Worm (Caenorhabditis elegans) whole organism, L4/young adult: ENCODE data around the gene T15B12.1.
A peak's percentile ranks its signal among the peaks of the same experiment; 100 is the strongest.

ENCODE experiments used
- W03F9.2 ChIP-seq: fragments of 150-350 bp; optimal IDR thresholded peaks from 2 replicates; lab custom pipeline; 2014; ENCODE audit warnings: missing biosample characterization, missing genetic modification characterization
- dao-5 ChIP-seq: sonication (generic microtip); optimal IDR thresholded peaks from 2 replicates; lab custom pipeline; 2016; ENCODE audit warnings: missing genotype, missing genetic modification characterization, moderate library complexity, missing compliant biosample characterization
- him-1 ChIP-seq: sonication (generic microtip); optimal IDR thresholded peaks from 2 replicates; lab custom pipeline; 2016; ENCODE audit warnings: missing genotype, missing genetic modification reagents, missing genetic modification characterization, missing compliant biosample characterization

Gene T15B12.1

DNA sequence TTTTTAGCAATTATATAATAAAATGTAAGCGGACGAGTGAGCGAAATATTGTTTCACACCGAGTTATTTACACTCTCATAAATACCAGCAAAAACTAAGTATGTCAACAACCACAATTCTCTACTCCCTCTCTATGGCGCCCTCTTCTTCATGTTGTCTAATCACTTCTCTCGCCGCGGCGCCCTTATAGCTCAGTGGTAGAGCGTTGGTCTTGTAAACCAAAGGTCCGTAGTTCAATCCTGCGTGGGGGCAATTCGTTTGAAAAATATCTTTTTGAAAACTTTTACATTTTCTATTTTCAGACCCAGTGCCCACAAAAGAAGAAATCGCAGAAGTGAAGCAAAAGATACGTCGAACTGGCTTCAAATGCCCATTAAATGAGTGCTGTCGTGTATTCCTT lies 17.7 kb downstream of the T15B12.1 start:
- TF ChIP-seq him-1: peak; percentile 53
- TF ChIP-seq W03F9.2 (tag; lab: Kevin White, UChicago): peak; percentile 23
- peak; percentile 66 for TF ChIP-seq dao-5 (tag; lab: Kevin White, UChicago)

DNA sequence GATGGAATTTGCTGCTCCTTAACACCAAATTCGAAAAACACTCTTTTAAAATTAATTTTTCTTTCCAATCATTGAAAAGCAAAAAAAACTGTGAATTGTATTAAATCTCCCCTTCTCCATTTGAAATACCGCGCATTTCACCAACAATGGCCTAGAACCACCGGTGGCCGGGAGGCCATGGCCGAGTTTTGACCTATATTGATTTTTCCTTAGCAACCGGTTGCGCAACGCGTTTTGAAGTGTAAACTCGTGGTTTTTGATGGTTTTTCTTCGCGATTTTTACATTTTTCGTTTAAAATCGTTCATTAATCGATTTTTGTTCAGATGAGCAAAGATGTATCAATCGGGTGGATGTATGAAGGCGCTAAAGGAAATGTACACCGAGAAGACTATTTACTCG lies 20.3 kb downstream of the T15B12.1 start, which contains the start of gene mog-3:
Gene mog-3 (plus strand): TSS at position 319 of the 400 bp plus-strand sequence.
- TF ChIP-seq him-1 (no peak), dao-5 (tag; lab: Kevin White, UChicago) (no peak), W03F9.2 (tag; lab: Kevin White, UChicago) (no peak)

DNA sequence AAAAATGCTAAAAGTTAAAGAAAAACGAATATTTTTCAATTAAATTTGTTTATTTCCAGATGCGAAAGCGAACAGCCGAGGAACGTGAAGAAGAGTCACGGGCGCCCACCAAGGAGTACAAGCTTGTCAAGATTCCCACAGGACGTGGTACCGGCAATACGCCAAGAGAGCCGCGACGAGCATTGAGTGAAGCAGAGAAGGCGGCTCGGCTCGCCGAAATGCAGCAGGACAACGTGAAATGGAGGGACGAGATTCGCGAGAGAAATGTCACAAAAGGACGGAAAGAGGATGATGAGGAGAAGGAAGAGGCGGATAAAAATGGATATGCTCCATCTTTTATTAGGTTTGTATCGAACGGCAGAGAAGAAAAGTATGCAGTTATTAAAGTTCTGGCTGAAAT lies 22.4 kb downstream of the T15B12.1 start:
- TF ChIP-seq dao-5 (tag; lab: Kevin White, UChicago) (no peak), W03F9.2 (tag; lab: Kevin White, UChicago) (no peak), him-1 (no peak)

DNA sequence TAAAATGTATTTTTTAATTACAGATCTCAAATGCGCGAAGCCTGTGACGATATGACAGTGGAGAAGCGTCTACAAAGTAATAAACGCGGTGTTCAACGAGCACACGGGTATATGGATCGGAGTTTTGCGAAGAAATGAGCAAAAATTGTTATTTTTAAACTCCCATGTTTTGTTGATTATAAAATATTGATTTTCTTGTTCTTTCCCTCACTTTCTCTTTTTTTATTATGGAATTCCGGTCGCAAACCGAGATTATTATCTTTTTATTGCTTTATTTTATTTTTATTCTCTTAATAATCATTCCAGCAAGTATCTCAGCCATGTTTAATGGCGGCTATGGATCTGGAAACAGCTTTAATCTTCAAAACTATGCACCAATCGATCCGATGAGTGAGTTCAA lies 23.0 kb downstream of the T15B12.1 start, which contains the start of gene pqe-1:
Gene pqe-1 (plus strand): TSS at position 301 of the 400 bp plus-strand sequence.
- TF ChIP-seq W03F9.2 (tag; lab: Kevin White, UChicago): no peak
- TF ChIP-seq him-1: no peak
- TF ChIP-seq dao-5 (tag; lab: Kevin White, UChicago): no peak

DNA sequence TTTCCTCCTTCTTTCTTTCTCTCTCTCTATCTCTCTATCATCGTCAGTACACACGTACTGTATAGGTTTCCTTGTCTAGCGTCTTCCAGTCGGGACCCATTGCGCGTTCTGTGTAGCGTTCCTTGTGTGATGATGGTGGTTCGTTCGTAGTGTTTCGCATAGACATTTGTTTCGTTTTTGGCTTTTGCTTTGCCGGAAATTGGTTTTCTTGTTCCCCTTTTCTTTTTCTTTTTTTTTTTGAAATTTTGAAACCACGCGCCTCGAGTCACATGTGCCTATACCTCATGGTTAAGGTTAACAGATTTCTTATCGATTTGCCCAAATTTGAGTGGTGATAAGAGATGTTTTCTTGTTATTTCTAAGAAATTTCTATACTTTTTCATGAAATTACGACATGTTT lies 30.6 kb downstream of the T15B12.1 start:
- TF ChIP-seq dao-5 (tag; lab: Kevin White, UChicago) (no peak), W03F9.2 (tag; lab: Kevin White, UChicago) (no peak)

DNA sequence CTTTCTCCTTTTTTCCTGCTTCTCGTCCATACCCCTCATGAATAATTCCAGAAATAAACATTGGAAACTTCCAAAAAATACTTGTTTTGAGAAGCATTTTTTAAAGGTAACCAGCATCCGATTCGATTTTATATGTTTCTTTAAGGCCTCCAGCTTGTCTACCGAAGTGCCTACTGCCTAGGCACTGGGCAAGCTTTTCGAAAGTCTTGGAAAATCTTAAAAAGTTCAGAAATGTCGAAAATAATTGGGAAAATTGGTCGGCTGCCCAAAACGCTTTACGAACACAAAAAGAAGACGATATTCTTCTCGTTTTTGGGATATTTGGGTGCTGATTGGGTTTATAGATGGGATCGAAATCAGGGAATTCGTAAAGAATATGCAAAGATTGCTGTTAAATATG lies 33.7 kb downstream of the T15B12.1 start, which contains the start of gene F52C9.3:
Gene F52C9.3 (plus strand): TSS at position 225 of the 400 bp plus-strand sequence.
- TF ChIP-seq dao-5 (tag; lab: Kevin White, UChicago) (no peak), W03F9.2 (tag; lab: Kevin White, UChicago) (no peak), him-1 (no peak)

DNA sequence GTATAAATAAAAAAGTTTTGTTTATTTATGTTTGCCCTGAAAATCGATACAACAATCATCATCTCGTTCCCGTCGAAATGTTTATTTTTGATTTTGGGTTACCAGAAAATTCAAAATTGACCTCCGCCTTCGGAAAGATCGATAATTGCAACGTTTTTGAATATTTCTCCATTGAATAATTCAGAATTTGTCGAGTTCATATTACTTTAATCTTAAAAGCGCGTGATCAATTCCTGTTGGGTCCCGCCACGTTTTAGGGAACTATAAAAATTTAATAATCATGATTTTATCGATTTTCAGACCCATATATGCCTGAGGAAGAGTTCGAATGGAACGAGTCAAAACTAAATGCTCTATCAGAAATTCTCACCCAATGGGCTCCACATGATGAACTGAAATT lies 38.3 kb downstream of the T15B12.1 start, which contains the start of gene sorf-2:
Gene sorf-2 (plus strand): TSS at position 301 of the 400 bp plus-strand sequence.
- TF ChIP-seq W03F9.2 (tag; lab: Kevin White, UChicago): no peak
- TF ChIP-seq dao-5 (tag; lab: Kevin White, UChicago): no peak
- no peak for TF ChIP-seq him-1

DNA sequence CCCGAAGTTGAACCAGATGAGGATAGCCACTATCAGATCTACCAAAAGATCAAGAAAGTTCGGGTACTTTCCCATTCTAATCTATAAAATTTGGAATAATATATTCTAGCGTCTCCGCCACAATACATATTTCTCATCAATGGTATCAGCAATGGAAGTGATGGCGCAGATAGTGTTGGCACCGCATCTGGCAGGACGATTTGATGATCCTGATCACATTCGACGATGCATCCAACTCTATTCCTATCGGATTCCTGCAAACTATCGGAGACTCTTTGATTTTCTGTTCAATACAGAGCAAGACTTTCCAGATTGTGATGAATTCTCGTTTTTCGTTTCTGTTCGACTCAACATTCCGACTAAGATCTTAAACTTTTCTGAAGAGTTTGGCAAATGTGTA lies 41.4 kb downstream of the T15B12.1 start:
- TF ChIP-seq him-1 (no peak), W03F9.2 (tag; lab: Kevin White, UChicago) (no peak), dao-5 (tag; lab: Kevin White, UChicago) (no peak)

DNA sequence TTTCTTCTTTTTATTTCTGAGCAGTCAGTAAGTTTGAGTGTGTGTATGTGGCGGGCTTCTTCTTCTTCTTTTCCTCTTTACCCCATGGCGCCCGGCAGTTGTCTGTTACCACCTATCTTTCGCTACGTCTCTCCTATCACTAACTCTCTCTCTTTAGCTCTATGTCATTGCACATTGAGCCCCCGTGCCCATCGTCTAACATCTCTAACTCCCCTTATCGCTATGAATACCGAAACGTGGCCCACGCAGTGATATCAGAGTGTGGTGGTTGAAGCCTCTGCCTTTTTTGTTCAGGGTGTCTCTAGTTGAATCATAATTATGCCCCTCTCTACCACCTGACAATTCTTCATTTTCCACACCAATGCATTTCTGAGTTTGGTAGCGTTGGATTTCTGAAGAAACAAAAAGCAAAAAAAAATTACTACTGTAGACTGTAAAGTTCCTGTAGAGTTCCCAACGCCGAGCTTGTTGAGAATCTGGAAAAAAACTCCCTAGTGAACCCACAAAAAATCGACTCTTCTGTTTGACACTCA lies 46.6 kb downstream of the T15B12.1 start:
- TF ChIP-seq W03F9.2 (tag; lab: Kevin White, UChicago) (no peak), him-1 (no peak), dao-5 (tag; lab: Kevin White, UChicago) (no peak)

DNA sequence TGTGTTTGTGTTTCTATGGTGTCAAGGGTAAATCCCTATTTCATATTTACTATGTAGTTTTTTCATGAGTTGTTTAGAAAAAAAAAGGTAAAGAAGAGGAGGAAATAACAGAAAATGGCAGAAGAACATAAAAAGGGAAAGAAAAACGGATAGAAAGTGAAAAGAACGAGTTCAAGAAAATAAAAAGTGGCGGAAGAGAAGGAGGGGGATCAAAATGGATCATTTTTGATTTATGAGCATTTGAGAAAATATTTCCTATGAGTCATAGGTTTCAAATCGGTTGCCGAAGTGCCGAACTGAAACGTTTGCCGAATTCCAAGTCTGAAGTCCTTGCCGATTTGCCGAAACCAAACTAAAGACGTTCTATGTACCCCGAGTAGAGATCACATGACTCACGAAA lies 50.8 kb downstream of the T15B12.1 start:
- TF ChIP-seq dao-5 (tag; lab: Kevin White, UChicago) (no peak), W03F9.2 (tag; lab: Kevin White, UChicago) (no peak), him-1 (no peak)

DNA sequence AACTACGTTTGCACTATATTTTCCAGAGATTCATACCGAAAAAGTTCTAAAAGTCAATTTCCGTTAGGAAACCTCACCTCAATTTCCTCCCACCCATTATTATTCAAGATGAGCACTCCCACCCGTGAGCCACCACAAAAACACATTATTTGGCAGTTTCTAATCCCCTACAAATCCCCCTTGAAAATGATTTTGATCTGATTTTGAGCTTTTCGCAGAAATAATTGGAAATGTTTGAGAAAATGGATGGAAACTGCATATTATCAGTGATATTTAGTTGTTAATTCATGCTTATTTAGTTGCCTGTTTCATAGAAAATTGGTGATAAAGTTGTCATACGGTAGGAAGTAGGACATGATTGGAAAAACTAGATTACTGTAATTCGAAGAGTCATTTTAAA lies 52.6 kb downstream of the T15B12.1 start:
- TF ChIP-seq W03F9.2 (tag; lab: Kevin White, UChicago): no peak
- TF ChIP-seq dao-5 (tag; lab: Kevin White, UChicago): no peak
- TF ChIP-seq him-1: no peak

DNA sequence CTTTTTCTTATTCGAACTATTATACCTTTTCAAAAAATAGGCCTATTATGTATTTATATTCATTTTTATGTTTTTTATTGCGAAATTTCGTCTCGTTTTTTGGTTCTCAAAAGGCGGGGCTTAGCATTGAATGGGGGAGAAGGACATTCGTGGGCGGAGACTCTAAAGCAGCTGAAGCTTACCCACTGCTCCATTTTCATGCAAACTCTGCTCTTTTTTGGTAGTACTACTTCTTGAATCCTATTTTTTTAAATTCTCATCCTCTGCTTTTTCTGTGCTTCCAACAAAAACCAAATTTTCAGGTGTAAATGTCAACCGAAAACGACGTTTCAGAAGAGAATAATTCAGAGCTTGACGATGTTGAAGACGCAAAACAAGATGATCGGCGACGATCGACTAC lies 53.4 kb downstream of the T15B12.1 start, which contains the start of gene ZK121.2:
Gene ZK121.2 (plus strand): TSS at position 301 of the 400 bp plus-strand sequence.
- TF ChIP-seq dao-5 (tag; lab: Kevin White, UChicago) (no peak), him-1 (no peak), W03F9.2 (tag; lab: Kevin White, UChicago) (no peak)

DNA sequence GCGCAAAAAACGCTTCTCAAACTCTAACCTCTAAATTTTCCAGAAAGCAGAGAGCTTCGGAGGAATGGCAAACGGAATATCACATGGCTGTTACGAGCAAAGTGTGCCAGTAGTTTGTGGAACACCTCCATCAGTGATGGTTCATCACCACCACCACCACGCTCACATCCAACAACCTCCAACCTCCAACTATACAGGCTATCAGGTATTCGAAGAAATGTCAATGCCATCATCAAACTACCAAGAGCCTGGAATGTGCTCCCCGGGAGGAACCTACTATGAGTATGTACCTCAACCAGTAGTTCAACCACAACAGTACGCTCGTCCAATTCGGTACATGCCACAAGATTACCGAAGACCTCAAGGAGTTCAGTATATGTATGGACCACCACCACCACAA lies 55.6 kb downstream of the T15B12.1 start:
- no peak for TF ChIP-seq W03F9.2 (tag; lab: Kevin White, UChicago)

DNA sequence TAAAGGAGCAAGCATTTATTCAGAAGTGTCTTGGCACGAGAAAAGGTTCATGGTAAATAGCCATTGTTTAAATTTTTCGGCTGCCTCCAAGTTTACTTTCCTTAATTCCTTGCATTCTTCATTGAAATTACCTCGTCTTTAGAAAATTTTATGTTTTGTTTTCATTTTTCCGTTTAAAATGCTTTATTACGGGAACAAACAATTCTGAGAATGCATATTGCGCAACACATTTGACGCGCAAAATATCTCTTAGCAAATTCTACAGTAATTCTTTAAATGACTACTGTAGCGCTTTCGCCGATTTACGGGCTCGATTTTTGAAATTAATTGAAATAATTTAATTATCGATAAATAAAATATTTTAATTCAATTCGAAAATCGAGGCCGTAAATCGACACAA lies 56.6 kb downstream of the T15B12.1 start:
- TF ChIP-seq dao-5 (tag; lab: Kevin White, UChicago) (no peak), W03F9.2 (tag; lab: Kevin White, UChicago) (no peak), him-1 (no peak)

DNA sequence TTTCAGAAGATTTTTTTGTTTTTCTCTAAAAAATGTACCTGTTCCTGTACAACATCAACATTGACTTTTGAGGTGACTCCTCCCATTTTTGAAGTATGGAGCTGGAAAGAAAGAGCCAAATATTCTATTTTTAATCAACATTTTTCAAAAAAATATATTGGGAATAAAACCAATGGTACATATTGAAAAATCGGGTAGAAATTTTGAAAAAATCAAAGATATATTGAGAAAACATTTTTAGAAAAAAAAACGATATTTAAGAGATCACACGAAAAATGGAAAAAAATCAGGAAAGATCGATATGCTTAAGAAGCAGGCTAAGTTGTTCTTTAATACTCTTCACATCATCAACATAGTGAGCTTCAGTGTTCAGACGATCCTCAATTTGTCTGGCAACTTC lies 58.0 kb downstream of the T15B12.1 start, which contains the start of gene glrx-21:
Gene glrx-21 (minus strand): TSS at position 101 of the 400 bp plus-strand sequence.
- no peak for TF ChIP-seq dao-5 (tag; lab: Kevin White, UChicago)
- no peak for TF ChIP-seq W03F9.2 (tag; lab: Kevin White, UChicago)
- no peak for TF ChIP-seq him-1
